Worm (Caenorhabditis elegans) whole organism, late embryonic: ENCODE data around the gene F40G12.4.

Experiments
- K02D7.2 ChIP-seq: sonication (generic microtip); optimal IDR thresholded peaks from 2 replicates; lab custom pipeline; 2017; ENCODE audit warnings: mild to moderate bottlenecking, missing genetic modification characterization, missing compliant biosample characterization
- K09A11.1 ChIP-seq: sonication (generic microtip); optimal IDR thresholded peaks from 2 replicates; lab custom pipeline; 2017; ENCODE audit warnings: antibody characterized with exemption, mild to moderate bottlenecking, missing genetic modification characterization, missing compliant biosample characterization; ENCODE audit not compliant: insufficient read depth
- T23F11.4 ChIP-seq: fragments of 200-800 bp; sonication (Bioruptor generic); optimal IDR thresholded peaks from 2 replicates; lab custom pipeline; 2018; ENCODE audit warnings: mild to moderate bottlenecking, missing genetic modification characterization, missing compliant biosample characterization
- Y22D7AL.16 ChIP-seq: sonication (generic microtip); optimal IDR thresholded peaks from 2 replicates; lab custom pipeline; 2016; ENCODE audit warnings: missing genetic modification characterization, missing compliant biosample characterization
- ceh-18 ChIP-seq: sonication (generic microtip); optimal IDR thresholded peaks from 2 replicates; lab custom pipeline; 2016; ENCODE audit warnings: missing genetic modification characterization, missing compliant biosample characterization
- ceh-30 ChIP-seq: fragments of 150-350 bp; optimal IDR thresholded peaks from 2 replicates; lab custom pipeline; 2014; ENCODE audit warnings: missing biosample characterization, missing genetic modification characterization
- ceh-31 ChIP-seq: sonication (generic microtip); optimal IDR thresholded peaks from 2 replicates; lab custom pipeline; 2016; ENCODE audit warnings: missing genetic modification characterization, missing compliant biosample characterization
- ceh-45 ChIP-seq: fragments of 200-800 bp; sonication (Bioruptor generic); IDR thresholded peaks from 2 replicates; pipeline ENCODE4 v1.3.6; 2022; ENCODE audit warnings: missing genetic modification reagents, missing genetic modification characterization, missing compliant biosample characterization
- ceh-9 ChIP-seq: sonication (generic microtip); optimal IDR thresholded peaks from 2 replicates; lab custom pipeline; 2016; ENCODE audit warnings: mild to moderate bottlenecking, missing genetic modification characterization, inconsistent platforms, missing compliant biosample characterization
- che-1 ChIP-seq: sonication (generic microtip); optimal IDR thresholded peaks from 2 replicates; lab custom pipeline; 2016; ENCODE audit warnings: mild to moderate bottlenecking, missing genetic modification characterization, missing compliant biosample characterization
- elt-2 ChIP-seq: sonication (generic microtip); optimal IDR thresholded peaks from 2 replicates; lab custom pipeline; 2016; ENCODE audit warnings: missing genetic modification reagents, missing genetic modification characterization, missing compliant biosample characterization
- elt-4 ChIP-seq: sonication (generic microtip); optimal IDR thresholded peaks from 2 replicates; lab custom pipeline; 2016; ENCODE audit warnings: missing genetic modification characterization, missing compliant biosample characterization
- eyg-1 ChIP-seq: sonication (generic microtip); optimal IDR thresholded peaks from 2 replicates; lab custom pipeline; 2016; ENCODE audit warnings: missing genotype, missing genetic modification characterization, missing compliant biosample characterization
- fax-1 ChIP-seq: sonication (generic microtip); optimal IDR thresholded peaks from 2 replicates; lab custom pipeline; 2016; ENCODE audit warnings: missing genotype, missing genetic modification characterization, missing compliant biosample characterization
- fkh-6 ChIP-seq: sonication (generic microtip); optimal IDR thresholded peaks from 2 replicates; lab custom pipeline; 2016; ENCODE audit warnings: missing genetic modification characterization, missing compliant biosample characterization
- hlh-13 ChIP-seq: fragments of 200-800 bp; sonication (Bioruptor generic); optimal IDR thresholded peaks from 2 replicates; lab custom pipeline; 2018; ENCODE audit warnings: mild to moderate bottlenecking, missing genetic modification characterization, missing compliant biosample characterization
- lim-6 ChIP-seq: sonication (generic microtip); optimal IDR thresholded peaks from 2 replicates; lab custom pipeline; 2016; ENCODE audit warnings: missing genetic modification characterization, missing compliant biosample characterization
- nhr-11 ChIP-seq: fragments of 150-350 bp; optimal IDR thresholded peaks from 2 replicates; lab custom pipeline; 2014; ENCODE audit warnings: missing biosample characterization, missing genetic modification characterization
- pax-1 ChIP-seq: fragments of 150-350 bp; optimal IDR thresholded peaks from 2 replicates; lab custom pipeline; 2014; ENCODE audit warnings: missing biosample characterization, missing genetic modification characterization
- pha-2 ChIP-seq: sonication (generic microtip); optimal IDR thresholded peaks from 2 replicates; lab custom pipeline; 2017; ENCODE audit warnings: mild to moderate bottlenecking, missing genetic modification characterization, missing compliant biosample characterization
- pha-4 ChIP-seq: fragments of 150-350 bp; optimal IDR thresholded peaks from 2 replicates; lab custom pipeline; 2018; ENCODE audit warnings: missing biosample characterization, missing genetic modification reagents, missing genetic modification characterization
- sdc-2 ChIP-seq: sonication (generic microtip); optimal IDR thresholded peaks from 2 replicates; lab custom pipeline; 2016; ENCODE audit warnings: missing genotype, missing genetic modification characterization, missing compliant biosample characterization
- sox-2 ChIP-seq: fragments of 200-800 bp; sonication (Bioruptor generic); IDR thresholded peaks from 2 replicates; pipeline ENCODE4 v1.3.6; 2022; ENCODE audit warnings: missing genetic modification reagents, missing genetic modification characterization, missing compliant biosample characterization
- sox-4 ChIP-seq: sonication (generic microtip); optimal IDR thresholded peaks from 2 replicates; lab custom pipeline; 2017; ENCODE audit warnings: mild to moderate bottlenecking, missing genetic modification characterization, inconsistent platforms, missing compliant biosample characterization
- syd-9 ChIP-seq: sonication (generic microtip); optimal IDR thresholded peaks from 2 replicates; lab custom pipeline; 2016; ENCODE audit warnings: mild to moderate bottlenecking, missing genetic modification characterization, moderate library complexity, missing compliant biosample characterization
- tbx-2 ChIP-seq: sonication (generic microtip); optimal IDR thresholded peaks from 2 replicates; lab custom pipeline; 2016; ENCODE audit warnings: missing genetic modification characterization, missing compliant biosample characterization
- ttx-3 ChIP-seq: sonication (generic microtip); optimal IDR thresholded peaks from 2 replicates; lab custom pipeline; 2016; ENCODE audit warnings: missing genetic modification reagents, missing genetic modification characterization, missing compliant biosample characterization
- unc-42 ChIP-seq: sonication (generic microtip); optimal IDR thresholded peaks from 2 replicates; lab custom pipeline; 2016; ENCODE audit warnings: missing genotype, missing genetic modification characterization, missing compliant biosample characterization

F40G12.4 gene

ce11 chrV:14299569-14300064 is 31.1 kb upstream of the F40G12.4 start, which contains the start of the genes spig-3 and F14D7.12 (continued):
- no peak for TF ChIP-seq pha-2 (tag; lab: Kevin White, UChicago)

ce11 chrV:14296499-14296898 is 28.0 kb upstream of the F40G12.4 start, which contains the start of gene F14D7.3:
F14D7.3 (plus strand) TSS chrV:14296799.
- no peak for TF ChIP-seq syd-9
- no peak for TF ChIP-seq T23F11.4
- no peak for TF ChIP-seq fkh-6 (tag; lab: Kevin White, UChicago)
- TF ChIP-seq ceh-18 = no peak

DNA sequence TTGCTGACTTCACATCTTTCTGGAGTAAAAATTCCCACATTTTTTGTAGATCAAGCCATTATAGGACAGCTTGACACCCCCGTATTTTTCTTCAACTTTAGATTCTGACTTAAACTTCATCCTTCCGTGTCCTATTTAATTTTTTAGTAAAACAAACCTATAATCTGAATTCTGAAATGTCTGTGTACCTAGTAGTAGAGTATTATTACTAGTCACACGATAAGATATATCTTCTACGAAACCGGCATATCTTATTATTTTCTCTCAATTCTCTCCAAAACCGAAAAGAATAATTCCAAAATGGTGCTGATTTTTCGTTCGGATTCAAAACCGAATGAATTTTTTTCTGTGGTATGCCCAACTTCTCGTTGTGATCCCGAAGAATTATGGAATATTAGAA is 25.9 kb upstream of the F40G12.4 start, which contains the start of gene F14D7.9:
Gene F14D7.9 (plus strand): TSS at position 301 of the 400 bp plus-strand sequence.
- no peak for TF ChIP-seq elt-2 (tag; lab: Kevin White, UChicago)
- TF ChIP-seq K09A11.1 (tag; lab: Kevin White, UChicago) = no peak
- TF ChIP-seq eyg-1 (tag; lab: Kevin White, UChicago) = no peak
- TF ChIP-seq pax-1 = no peak
- TF ChIP-seq ceh-18 = no peak
- TF ChIP-seq fax-1 (tag; lab: Kevin White, UChicago) = no peak
- TF ChIP-seq sox-4 = no peak
- no peak for TF ChIP-seq ceh-30 (tag; lab: Kevin White, UChicago)
- TF ChIP-seq, all 69 proteins: peak for 0

ce11 chrV:14293667-14294194 is 25.2 kb upstream of the F40G12.4 start, which contains the start of gene F14D7.2:
F14D7.2 (minus strand) TSS chrV:14293717.
- TF ChIP-seq sox-2 (no peak), pax-1 (no peak), lim-6 (no peak), sdc-2 (tag; lab: Kevin White, UChicago) (no peak), ceh-18 (no peak), hlh-13 (no peak), che-1 (no peak), ceh-45 (GFP tag; lab: Robert Waterston, UW) (no peak), tbx-2 (tag; lab: Kevin White, UChicago) (no peak), Y22D7AL.16 (no peak), nhr-11 (tag; lab: Kevin White, UChicago) (no peak)

DNA sequence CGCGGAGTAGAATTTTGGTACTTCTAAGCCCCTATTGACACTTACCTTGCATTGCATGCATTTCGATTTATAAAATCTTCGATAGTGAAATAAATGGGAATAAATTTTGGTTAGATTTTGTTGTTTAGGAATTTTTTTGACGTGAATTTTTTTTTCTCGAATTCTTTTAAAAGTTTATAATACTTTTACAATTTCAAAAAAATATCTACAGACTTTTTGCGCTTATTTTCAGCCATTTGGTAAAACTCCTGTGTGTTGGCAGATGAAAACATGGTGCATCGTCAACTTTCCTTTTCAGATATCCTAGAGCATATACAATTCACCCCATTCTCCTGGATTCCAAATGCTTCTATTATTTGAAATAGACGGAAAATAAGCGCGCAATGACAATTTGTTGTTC is 22.1 kb upstream of the F40G12.4 start, which contains the start of gene F14D7.18:
Gene F14D7.18 (minus strand): TSS at position 101 of the 400 bp plus-strand sequence.
- TF ChIP-seq lim-6 = no peak
- no peak for TF ChIP-seq ceh-31 (tag; lab: Kevin White, UChicago)
- TF ChIP-seq elt-4 = no peak
- TF ChIP-seq sdc-2 (tag; lab: Kevin White, UChicago) = no peak
- TF ChIP-seq, all 69 proteins: peak for 0

ce11 chrV:14289363-14289762 is 20.8 kb upstream of the F40G12.4 start, which contains the start of gene F14D7.1:
F14D7.1 (minus strand) TSS chrV:14289463.
- no peak for TF ChIP-seq K02D7.2 (tag; lab: Kevin White, UChicago)

DNA sequence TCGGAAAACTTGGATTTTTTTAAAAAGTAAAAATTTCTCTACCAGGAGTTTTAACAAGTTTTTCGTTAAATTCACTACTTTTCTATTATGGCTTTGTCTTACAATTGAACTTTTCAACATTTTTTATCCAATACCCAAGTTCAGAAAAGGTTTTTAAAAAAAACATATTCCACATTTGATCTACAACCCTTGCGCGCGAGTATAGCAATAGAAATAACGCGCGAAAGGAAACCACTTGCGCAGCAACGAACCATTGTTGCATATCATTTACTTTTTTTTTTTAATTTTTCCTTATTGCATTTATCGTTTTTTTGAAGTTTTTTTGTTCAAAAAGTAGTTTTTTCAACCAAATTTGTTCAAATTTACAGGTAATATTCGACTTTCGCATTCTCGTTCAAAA is 17.3 kb upstream of the F40G12.4 start, which contains the start of gene F40G12.11:
Gene F40G12.11 (plus strand): TSS at position 369 of the 400 bp plus-strand sequence.
- no peak for TF ChIP-seq pha-4 (tag; lab: Kevin White, UChicago)
- TF ChIP-seq ceh-9 (tag; lab: Kevin White, UChicago) = no peak
- no peak for TF ChIP-seq elt-2 (tag; lab: Kevin White, UChicago)
- TF ChIP-seq ttx-3 (tag; lab: Kevin White, UChicago) = no peak
- no peak for TF ChIP-seq unc-42 (tag; lab: Kevin White, UChicago)
- no peak for TF ChIP-seq eyg-1 (tag; lab: Kevin White, UChicago)
- TF ChIP-seq, all 69 proteins: peak for 0
